Fruit fly (Drosophila melanogaster) whole organism, embryonic: ENCODE data around the gene Sbds.

ENCODE experiments used
- Abd-B ChIP-seq: fragments of 200-800 bp; sonication (Bioruptor generic); optimal IDR thresholded peaks from 2 replicates; lab custom pipeline; 2018; ENCODE audit warnings: missing biosample characterization, mild to moderate bottlenecking, missing genetic modification characterization, moderate library complexity
- Atf-2 ChIP-seq: fragments of 200-800 bp; sonication (Bioruptor generic); optimal IDR thresholded peaks from 2 replicates; lab custom pipeline; 2016; ENCODE audit warnings: missing biosample characterization, missing genetic modification characterization
- Awh ChIP-seq: fragments of 200-800 bp; sonication (Bioruptor generic); IDR thresholded peaks from 2 replicates; pipeline ENCODE4, ENCODE4 v1.3.6; 2022; ENCODE audit warnings: missing biosample characterization, missing genetic modification characterization
- BEAF-32 ChIP-seq: fragments of 200-800 bp; sonication (Bioruptor generic); optimal IDR thresholded peaks from 3 replicates; lab custom pipeline; 2017; ENCODE audit warnings: missing biosample characterization, missing genetic modification characterization, mild to moderate bottlenecking, moderate library complexity, missing genetic modification reagents
- Bgb ChIP-seq: fragments of 200-800 bp; sonication (Bioruptor generic); IDR thresholded peaks from 2 replicates; pipeline ENCODE4 v1.3.6; 2022; ENCODE audit warnings: missing biosample characterization, missing genetic modification characterization; ENCODE audit not compliant: partially characterized antibody
- CG10147 ChIP-seq: fragments of 200-800 bp; sonication (Bioruptor generic); optimal IDR thresholded peaks from 2 replicates; lab custom pipeline; 2019; ENCODE audit warnings: missing biosample characterization, mild to moderate bottlenecking, missing genetic modification characterization, moderate library complexity
- CG10321 ChIP-seq: fragments of 200-800 bp; sonication (Bioruptor generic); IDR thresholded peaks from 2 replicates; pipeline ENCODE4 v1.3.6; 2022; ENCODE audit warnings: missing biosample characterization, missing genetic modification characterization
- CG11398 ChIP-seq: fragments of 200-800 bp; sonication (Bioruptor generic); optimal IDR thresholded peaks from 2 replicates; lab custom pipeline; 2016; ENCODE audit warnings: missing biosample characterization, missing genetic modification characterization
- CG11695 ChIP-seq: fragments of 200-800 bp; sonication (Bioruptor generic); IDR thresholded peaks from 3 replicates; pipeline ENCODE4 v1.3.6; 2022; ENCODE audit warnings: missing biosample characterization, missing genetic modification characterization
- CG13894 ChIP-seq: fragments of 200-800 bp; sonication (Bioruptor generic); optimal IDR thresholded peaks from 3 replicates; lab custom pipeline; 2018; ENCODE audit warnings: missing biosample characterization, mild to moderate bottlenecking, missing genetic modification characterization, moderate library complexity
- CG15073 ChIP-seq: fragments of 200-800 bp; sonication (Bioruptor generic); optimal IDR thresholded peaks from 2 replicates; lab custom pipeline; 2016; ENCODE audit warnings: missing biosample characterization, missing genetic modification characterization
- CG15479 ChIP-seq: fragments of 200-800 bp; sonication (Bioruptor generic); optimal IDR thresholded peaks from 3 replicates; lab custom pipeline; 2019; ENCODE audit warnings: missing biosample characterization, mild to moderate bottlenecking, missing genetic modification characterization, moderate library complexity
- CG15601 ChIP-seq: fragments of 200-800 bp; sonication (Bioruptor generic); optimal IDR thresholded peaks from 3 replicates; lab custom pipeline; 2019; ENCODE audit warnings: missing biosample characterization, mild to moderate bottlenecking, missing genetic modification characterization, moderate library complexity
- CG17912 ChIP-seq: fragments of 200-800 bp; sonication (Bioruptor generic); optimal IDR thresholded peaks from 2 replicates; lab custom pipeline; 2018; ENCODE audit warnings: missing biosample characterization, mild to moderate bottlenecking, missing genetic modification characterization
- CG1792 ChIP-seq: fragments of 200-800 bp; sonication (Bioruptor generic); optimal IDR thresholded peaks from 2 replicates; lab custom pipeline; 2016; ENCODE audit warnings: missing biosample characterization, missing genetic modification characterization
- CG2202 ChIP-seq: fragments of 200-800 bp; sonication (Bioruptor generic); optimal IDR thresholded peaks from 2 replicates; lab custom pipeline; 2018; ENCODE audit warnings: missing biosample characterization, mild to moderate bottlenecking, missing genetic modification characterization
- CG31365 ChIP-seq: fragments of 200-800 bp; sonication (Bioruptor generic); optimal IDR thresholded peaks from 2 replicates; lab custom pipeline; 2018; ENCODE audit warnings: missing biosample characterization, mild to moderate bottlenecking, missing genetic modification characterization
- CG31388 ChIP-seq: fragments of 200-800 bp; sonication (Bioruptor generic); optimal IDR thresholded peaks from 2 replicates; lab custom pipeline; 2016; ENCODE audit warnings: missing biosample characterization, missing genetic modification characterization
- CG32532 ChIP-seq: fragments of 200-800 bp; sonication (Bioruptor generic); IDR thresholded peaks from 2 replicates; pipeline ENCODE4 v1.3.6; 2022; ENCODE audit warnings: missing biosample characterization, missing genetic modification characterization
- CG32772 ChIP-seq: fragments of 200-800 bp; sonication (Bioruptor generic); IDR thresholded peaks from 2 replicates; pipeline ENCODE4 v1.3.6; 2022; ENCODE audit warnings: missing biosample characterization, missing genetic modification characterization
- CG9215 ChIP-seq: fragments of 200-800 bp; sonication (Bioruptor generic); IDR thresholded peaks from 2 replicates; pipeline ENCODE4 v1.3.6; 2022; ENCODE audit warnings: missing biosample characterization, missing genetic modification characterization
- Dbx ChIP-seq: fragments of 200-800 bp; sonication (Bioruptor generic); IDR thresholded peaks from 3 replicates; pipeline ENCODE4 v1.3.6; 2022; ENCODE audit warnings: missing biosample characterization, missing genetic modification characterization
- Fer1 ChIP-seq: fragments of 200-800 bp; sonication (Bioruptor generic); optimal IDR thresholded peaks from 2 replicates; lab custom pipeline; 2017; ENCODE audit warnings: missing biosample characterization, mild to moderate bottlenecking, missing genetic modification characterization
- Gug ChIP-seq: fragments of 200-800 bp; sonication (Bioruptor generic); IDR thresholded peaks from 4 replicates; pipeline ENCODE4 v1.3.6; 2022; ENCODE audit warnings: missing biosample characterization, missing genetic modification characterization
- H15 ChIP-seq: fragments of 200-800 bp; sonication (Bioruptor generic); IDR thresholded peaks from 3 replicates; pipeline ENCODE4 v1.3.6; 2022; ENCODE audit warnings: missing biosample characterization, missing genetic modification characterization
- Hand ChIP-seq: fragments of 200-800 bp; sonication (Bioruptor generic); optimal IDR thresholded peaks from 2 replicates; lab custom pipeline; 2017; ENCODE audit warnings: mild to moderate bottlenecking, missing biosample characterization, missing genetic modification reagents, missing genetic modification characterization
- Hey ChIP-seq: fragments of 200-800 bp; sonication (Bioruptor generic); optimal IDR thresholded peaks from 3 replicates; lab custom pipeline; 2018; ENCODE audit warnings: missing biosample characterization, mild to moderate bottlenecking, missing genetic modification characterization
- Lim3 ChIP-seq: fragments of 200-800 bp; sonication (Bioruptor generic); IDR thresholded peaks from 2 replicates; pipeline ENCODE4 v1.3.6; 2022; ENCODE audit warnings: missing biosample characterization, missing genetic modification characterization
- NC2β ChIP-seq: fragments of 200-800 bp; sonication (Bioruptor generic); optimal IDR thresholded peaks from 2 replicates; lab custom pipeline; 2016; ENCODE audit warnings: missing biosample characterization, missing genetic modification characterization
- Nf-YC ChIP-seq: fragments of 200-800 bp; optimal IDR thresholded peaks from 3 replicates; lab custom pipeline; 2019; ENCODE audit warnings: missing biosample characterization, mild to moderate bottlenecking, missing genetic modification characterization, moderate library complexity
- Oaz ChIP-seq: fragments of 200-800 bp; sonication (Bioruptor generic); IDR thresholded peaks from 2 replicates; pipeline ENCODE4 v1.3.6; 2022; ENCODE audit warnings: missing biosample characterization, missing genetic modification characterization
- Optix ChIP-seq: fragments of 200-800 bp; sonication (Bioruptor generic); IDR thresholded peaks from 3 replicates; pipeline ENCODE4 v1.3.6; 2022; ENCODE audit warnings: missing biosample characterization, missing genetic modification characterization
- Sin3A ChIP-seq: fragments of >200 bp; optimal IDR thresholded peaks from 2 replicates; lab custom pipeline; 2018
- Sox102F ChIP-seq: fragments of 200-800 bp; sonication (Bioruptor generic); optimal IDR thresholded peaks from 2 replicates; lab custom pipeline; 2018; ENCODE audit warnings: missing biosample characterization, mild to moderate bottlenecking, missing genetic modification characterization, moderate library complexity
- Spps ChIP-seq: fragments of 200-800 bp; sonication (Bioruptor generic); optimal IDR thresholded peaks from 2 replicates; lab custom pipeline; 2018; ENCODE audit warnings: missing biosample characterization, mild to moderate bottlenecking, missing genetic modification characterization
- aop ChIP-seq: fragments of 200-800 bp; sonication (Bioruptor generic); IDR thresholded peaks from 2 replicates; pipeline ENCODE4 v1.3.6; 2022; ENCODE audit warnings: missing biosample characterization, missing genetic modification characterization
- ap ChIP-seq: fragments of 200-800 bp; sonication (Bioruptor generic); IDR thresholded peaks from 2 replicates; pipeline ENCODE4 v1.3.6; 2022; ENCODE audit warnings: missing biosample characterization, missing genetic modification characterization
- az2 ChIP-seq: fragments of 200-800 bp; sonication (Bioruptor generic); optimal IDR thresholded peaks from 3 replicates; lab custom pipeline; 2016; ENCODE audit warnings: missing biosample characterization, missing genetic modification characterization
- bowl ChIP-seq: fragments of 200-800 bp; sonication (Bioruptor generic); IDR thresholded peaks from 2 replicates; pipeline ENCODE4 v1.3.6; 2022; ENCODE audit warnings: missing biosample characterization, missing genetic modification characterization
- bsh ChIP-seq, 2 experiments: fragments of 200-800 bp; sonication (Bioruptor generic); optimal IDR thresholded peaks; 2 replicates each; lab custom pipeline; 2017 to 2018; ENCODE audit warnings: mild to moderate bottlenecking in 2 of 2, missing biosample characterization in 2 of 2, missing genetic modification characterization in 2 of 2, moderate library complexity in 1 of 2
- chif ChIP-seq, 2 experiments: fragments of 200-800 bp; sonication (Bioruptor generic); optimal IDR thresholded peaks; 3 replicates each; lab custom pipeline; 2016; ENCODE audit warnings: missing biosample characterization in 2 of 2, missing genetic modification characterization in 2 of 2
- fd64A ChIP-seq: fragments of 200-800 bp; sonication (Bioruptor generic); optimal IDR thresholded peaks from 3 replicates; lab custom pipeline; 2018; ENCODE audit warnings: missing biosample characterization, mild to moderate bottlenecking, missing genetic modification characterization
- fru ChIP-seq: fragments of >200 bp; optimal IDR thresholded peaks from 2 replicates; lab custom pipeline; 2017
- gcm2 ChIP-seq: fragments of 200-800 bp; sonication (Bioruptor generic); optimal IDR thresholded peaks from 2 replicates; lab custom pipeline; 2016; ENCODE audit warnings: missing biosample characterization, missing genetic modification characterization
- grau ChIP-seq: fragments of 200-800 bp; optimal IDR thresholded peaks from 3 replicates; lab custom pipeline; 2019; ENCODE audit warnings: missing biosample characterization, mild to moderate bottlenecking, missing genetic modification characterization, moderate library complexity
- hb ChIP-seq: fragments of 200-800 bp; sonication (Bioruptor generic); IDR thresholded peaks from 3 replicates; pipeline ENCODE4 v1.3.6; 2022; ENCODE audit warnings: missing biosample characterization, missing genetic modification characterization; ENCODE audit not compliant: partially characterized antibody
- inv ChIP-seq: fragments of 200-800 bp; sonication (Bioruptor generic); IDR thresholded peaks from 2 replicates; pipeline ENCODE4 v1.3.6; 2022; ENCODE audit warnings: missing biosample characterization, missing genetic modification characterization; ENCODE audit not compliant: partially characterized antibody
- kay ChIP-seq: fragments of 200-800 bp; sonication (Bioruptor generic); optimal IDR thresholded peaks from 2 replicates; lab custom pipeline; 2016; ENCODE audit warnings: missing biosample characterization, missing genetic modification characterization
- sisA ChIP-seq: fragments of 200-800 bp; sonication (Bioruptor generic); IDR thresholded peaks from 2 replicates; pipeline ENCODE4 v1.3.6; 2022; ENCODE audit warnings: missing biosample characterization, missing genetic modification characterization
- sob ChIP-seq: fragments of 200-800 bp; sonication (Bioruptor generic); IDR thresholded peaks from 2 replicates; pipeline ENCODE4 v1.3.6; 2022; ENCODE audit warnings: missing biosample characterization, missing genetic modification characterization
- vnd ChIP-seq: fragments of 200-800 bp; sonication (Bioruptor generic); IDR thresholded peaks from 3 replicates; pipeline ENCODE4 v1.3.6; 2022; ENCODE audit warnings: missing biosample characterization, missing genetic modification characterization; ENCODE audit not compliant: partially characterized antibody
- z ChIP-seq: fragments of 200-800 bp; sonication (Bioruptor generic); IDR thresholded peaks from 3 replicates; pipeline ENCODE4 v1.3.6; 2022; ENCODE audit warnings: missing biosample characterization, missing genetic modification characterization

Sbds gene

dm6 chr3L:6742110-6742718 is 10.5 kb upstream of the Sbds start (continued):
- TF ChIP-seq BEAF-32 (GFP tag; lab: Kevin White, UChicago) (no peak), CG31365 (tag; lab: Kevin White, UChicago) (no peak), Spps (tag; lab: Kevin White, UChicago) (no peak), ap (GFP tag; lab: Robert Waterston, UW) (no peak), chif (GFP tag; optimal IDR thresholded peaks at IDR 0.05; lab: Kevin White, UChicago) (no peak), CG10321 (GFP tag; lab: Robert Waterston, UW) (peak; percentile 100), Oaz (GFP tag; lab: Robert Waterston, UW) (no peak), bowl (no peak), vnd (peak; percentile 42; the same call in 1 of the 3 replicates), CG31388 (no peak), Optix (GFP tag; lab: Robert Waterston, UW) (no peak), CG11695 (0 out of 3 replicates have a peak, but pooled peaks have one; percentile 14), Hand (GFP tag; lab: Kevin White, UChicago) (no peak), Lim3 (GFP tag; lab: Robert Waterston, UW) (no peak), CG11398 (GFP tag; lab: Kevin White, UChicago) (no peak), z (GFP tag; lab: Robert Waterston, UW) (no peak), fru (lab: Kevin White, UChicago) (no peak), Fer1 (GFP tag; lab: Kevin White, UChicago) (no peak), CG13894 (tag; lab: Kevin White, UChicago) (no peak), inv (GFP tag; lab: Robert Waterston, UW) (no peak), kay (GFP tag; lab: Kevin White, UChicago) (no peak), Sox102F (GFP tag; lab: Kevin White, UChicago) (no peak), grau (tag; lab: Kevin White, UChicago) (no peak), Gug (GFP tag; lab: Robert Waterston, UW) (no peak), CG32772 (no peak), Dbx (GFP tag; lab: Robert Waterston, UW) (peak; percentile 41; the same call in 1 of the 3 replicates), CG1792 (GFP tag; lab: Kevin White, UChicago) (no peak), CG32532 (GFP tag; lab: Robert Waterston, UW) (peak; percentile 47; the same call in 1 of the 2 replicates), az2 (GFP tag; lab: Kevin White, UChicago) (no peak), CG15479 (GFP tag; lab: Kevin White, UChicago) (peak; percentile 96), sisA (GFP tag; lab: Robert Waterston, UW) (no peak), Nf-YC (peak; percentile 93), CG15073 (GFP tag; lab: Kevin White, UChicago) (no peak), CG15601 (tag; lab: Kevin White, UChicago) (no peak), CG2202 (tag; lab: Kevin White, UChicago) (no peak), Atf-2 (GFP tag; lab: Kevin White, UChicago) (no peak), hb (GFP tag; lab: Robert Waterston, UW) (no peak), sob (GFP tag; lab: Robert Waterston, UW) (peak; percentile 46; the same call in 1 of the 2 replicates), Abd-B (no peak), NC2β (no peak), CG17912 (GFP tag; lab: Kevin White, UChicago) (no peak), Bgb (peak; percentile 41; the same call in 1 of the 2 replicates), aop (GFP tag; lab: Robert Waterston, UW) (no peak), fd64A (GFP tag; lab: Kevin White, UChicago) (no peak), H15 (GFP tag; lab: Robert Waterston, UW) (no peak), Sin3A (lab: Kevin White, UChicago) (peak; percentile 8), Hey (tag; lab: Kevin White, UChicago) (no peak), CG9215 (GFP tag; lab: Robert Waterston, UW) (no peak), CG10147 (GFP tag; lab: Kevin White, UChicago) (no peak), bsh (GFP tag; optimal IDR thresholded peaks at IDR 0.05; lab: Kevin White, UChicago) (no peak), gcm2 (GFP tag; lab: Kevin White, UChicago) (no peak), Awh (GFP tag; lab: Robert Waterston, UW) (no peak)
